Fruit fly (Drosophila melanogaster) whole organism, prepupa: ENCODE data around the gene CG3690.
A peak's percentile ranks its signal among the peaks of the same experiment; 100 is the strongest.

Experiments
- CG16779 ChIP-seq: fragments of 200-800 bp; sonication (Bioruptor generic); optimal IDR thresholded peaks from 3 replicates; lab custom pipeline; 2017; ENCODE audit warnings: missing biosample characterization, mild to moderate bottlenecking, missing genetic modification characterization
- CG31627 ChIP-seq: fragments of 200-800 bp; sonication (Bioruptor generic); optimal IDR thresholded peaks from 3 replicates; lab custom pipeline; 2016; ENCODE audit warnings: missing biosample characterization, missing genetic modification characterization
- CG7368 ChIP-seq: fragments of 200-800 bp; sonication (Bioruptor generic); optimal IDR thresholded peaks from 3 replicates; lab custom pipeline; 2016; ENCODE audit warnings: missing biosample characterization, missing genetic modification characterization
- CG8119 ChIP-seq: fragments of 200-800 bp; sonication (Bioruptor generic); IDR thresholded peaks from 3 replicates; pipeline ENCODE4 v1.3.6; 2022; ENCODE audit warnings: missing biosample characterization, missing genetic modification characterization
- CG9139 ChIP-seq: fragments of 200-800 bp; sonication (Bioruptor generic); optimal IDR thresholded peaks from 3 replicates; lab custom pipeline; 2017; ENCODE audit warnings: missing biosample characterization, mild to moderate bottlenecking, missing genetic modification characterization
- Hr4 ChIP-seq: fragments of 200-800 bp; sonication (Bioruptor generic); optimal IDR thresholded peaks from 3 replicates; lab custom pipeline; 2016; ENCODE audit warnings: missing biosample characterization, missing genetic modification characterization
- Met ChIP-seq: fragments of 200-800 bp; sonication (Bioruptor generic); optimal IDR thresholded peaks from 3 replicates; lab custom pipeline; 2016; ENCODE audit warnings: missing biosample characterization, missing genetic modification characterization
- Sox102F ChIP-seq: fragments of 200-800 bp; sonication (Bioruptor generic); optimal IDR thresholded peaks from 2 replicates; lab custom pipeline; 2016; ENCODE audit warnings: missing biosample characterization, mild to moderate bottlenecking, missing genetic modification characterization
- achi ChIP-seq: fragments of 200-800 bp; sonication (Bioruptor generic); optimal IDR thresholded peaks from 3 replicates; lab custom pipeline; 2016; ENCODE audit warnings: missing biosample characterization, missing genetic modification characterization
- dac ChIP-seq: fragments of 200-800 bp; sonication (Bioruptor generic); optimal IDR thresholded peaks from 2 replicates; lab custom pipeline; 2017; ENCODE audit warnings: missing biosample characterization, mild to moderate bottlenecking, missing genetic modification characterization
- esn ChIP-seq: fragments of 200-800 bp; sonication (Bioruptor generic); optimal IDR thresholded peaks from 2 replicates; lab custom pipeline; 2016; ENCODE audit warnings: missing biosample characterization, mild to moderate bottlenecking, missing genetic modification characterization, moderate library complexity
- fd59A ChIP-seq: fragments of 200-800 bp; sonication (Bioruptor generic); optimal IDR thresholded peaks from 2 replicates; lab custom pipeline; 2017; ENCODE audit warnings: missing biosample characterization, mild to moderate bottlenecking, missing genetic modification characterization, missing genetic modification reagents
- net ChIP-seq: fragments of 200-800 bp; sonication (Bioruptor generic); optimal IDR thresholded peaks from 3 replicates; lab custom pipeline; 2016; ENCODE audit warnings: missing biosample characterization, missing genetic modification characterization

Gene CG3690

dm6 chrX:899407-900050, 52.2 kb downstream of the CG3690 start (continued):
- TF ChIP-seq dac (GFP tag; lab: Kevin White, UChicago) (no peak), CG16779 (no peak), esn (GFP tag; lab: Kevin White, UChicago) (no peak), CG8119 (0 out of 3 replicates have a peak, but pooled peaks have one; percentile 20), Hr4 (GFP tag; lab: Kevin White, UChicago) (no peak), Sox102F (no peak), achi (GFP tag; lab: Kevin White, UChicago) (no peak), net (no peak), Met (GFP tag; lab: Kevin White, UChicago) (no peak), CG31627 (GFP tag; lab: Kevin White, UChicago) (no peak), CG9139 (GFP tag; lab: Kevin White, UChicago) (no peak), fd59A (GFP tag; lab: Kevin White, UChicago) (no peak), CG7368 (GFP tag; lab: Kevin White, UChicago) (no peak)
